Fruit fly (Drosophila melanogaster): ENCODE measurements around the gene CG4199.
A peak's percentile ranks its signal among the peaks of the same experiment; 100 is the strongest.

Gene CG4199

DNA sequence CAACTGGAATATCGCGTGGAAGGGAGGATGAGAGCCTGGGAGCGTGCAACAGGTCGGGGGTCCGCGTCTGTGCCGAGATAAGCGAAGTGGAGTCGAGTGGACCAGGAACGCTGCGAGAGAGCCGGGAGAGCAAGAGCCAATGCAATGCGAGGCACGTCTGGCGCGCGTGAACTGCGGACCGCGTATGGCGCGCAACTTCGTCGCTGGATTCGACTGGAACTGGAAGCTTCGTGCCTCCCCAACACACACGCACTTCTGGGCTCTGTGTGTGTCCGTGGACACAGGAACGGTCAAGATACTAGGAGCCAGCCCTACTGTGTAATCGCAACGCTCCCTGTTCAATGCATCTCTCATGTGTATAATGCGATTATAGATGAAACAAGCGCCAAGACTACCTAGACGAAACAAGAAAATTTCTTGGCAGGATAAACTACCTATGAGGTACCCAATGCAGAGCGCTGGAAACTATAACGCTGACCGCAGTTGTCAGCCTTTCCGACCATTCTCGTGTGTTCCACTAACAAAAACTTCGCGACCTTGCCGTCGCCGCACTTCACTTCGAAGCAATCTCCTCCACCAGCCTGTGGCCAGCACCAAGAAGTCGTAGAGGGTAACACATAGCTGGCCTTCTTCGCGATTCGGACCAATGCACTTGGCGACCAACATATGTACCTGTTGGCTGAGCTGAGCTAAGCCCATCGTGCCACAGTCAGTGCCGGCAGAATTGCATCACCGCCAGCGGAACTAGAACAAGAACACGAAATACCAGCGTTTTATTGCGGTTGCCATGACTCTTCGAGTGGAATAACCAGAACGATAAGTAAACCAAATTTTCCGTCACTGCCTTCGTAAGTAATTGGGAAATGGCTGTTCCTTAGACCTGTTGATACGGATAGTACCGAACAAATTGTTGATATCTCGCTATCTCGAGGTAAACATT is 1.1 kb downstream of the CG4199 start, which contains the start of gene Rtca (continued):
- TF ChIP-seq BEAF-32 (GFP tag; optimal IDR thresholded peaks at IDR 0.05): no peak
- peak; percentile 51 for TF ChIP-seq jumu (GFP tag; optimal IDR thresholded peaks at IDR 0.05)
- TF ChIP-seq az2 (GFP tag; optimal IDR thresholded peaks at IDR 0.05): peak; percentile 38
- no peak for TF ChIP-seq Awh (GFP tag; IDR thresholded peaks at IDR 0.05)
- TF ChIP-seq CG15696 (tag; optimal IDR thresholded peaks at IDR 0.05): no peak
- peak; percentile 4 for TF ChIP-seq CG15601 (tag; optimal IDR thresholded peaks at IDR 0.05)
- no peak for TF ChIP-seq vnd (GFP tag; IDR thresholded peaks at IDR 0.05; ENCODE audit: partially characterized antibody)
- peak; percentile 48 for TF ChIP-seq Asciz (GFP tag; optimal IDR thresholded peaks at IDR 0.05)
- TF ChIP-seq D19A (tag; optimal IDR thresholded peaks at IDR 0.05): peak; percentile 57
- peak; percentile 13 for TF ChIP-seq HLHmδ (GFP tag; optimal IDR thresholded peaks at IDR 0.05)
- TF ChIP-seq onecut (GFP tag; IDR thresholded peaks at IDR 0.05): peak; percentile 52
- no peak for TF ChIP-seq CG2202 (tag; optimal IDR thresholded peaks at IDR 0.05)
- TF ChIP-seq CG6854 (GFP tag; optimal IDR thresholded peaks at IDR 0.05): peak; percentile 68
- TF ChIP-seq slp2 (GFP tag; optimal IDR thresholded peaks at IDR 0.05): no peak
- no peak for TF ChIP-seq gce (GFP tag; IDR thresholded peaks at IDR 0.05)
- peak; percentile 68 for TF ChIP-seq CG1603 (tag; optimal IDR thresholded peaks at IDR 0.05)
- TF ChIP-seq peb (GFP tag; IDR thresholded peaks at IDR 0.05): no peak
- no peak for TF ChIP-seq corto (GFP tag; optimal IDR thresholded peaks at IDR 0.05)
- peak; percentile 39 for TF ChIP-seq ewg (GFP tag; optimal IDR thresholded peaks at IDR 0.05)
- no peak for TF ChIP-seq sna (GFP tag; IDR thresholded peaks at IDR 0.05; ENCODE audit: partially characterized antibody)
- TF ChIP-seq tll (GFP tag; optimal IDR thresholded peaks at IDR 0.05): peak in 1 of 2 experiments; percentile 17
- peak; percentile 77 for TF ChIP-seq caup (GFP tag; optimal IDR thresholded peaks at IDR 0.05; ENCODE audit: severe bottlenecking)
- no peak for TF ChIP-seq CG31388 (GFP tag; optimal IDR thresholded peaks at IDR 0.05)
- TF ChIP-seq CG18764 (GFP tag; optimal IDR thresholded peaks at IDR 0.05): peak; percentile 23
- peak; percentile 60 for TF ChIP-seq Hr3 (GFP tag; optimal IDR thresholded peaks at IDR 0.05)
- TF ChIP-seq dati (GFP tag; IDR thresholded peaks at IDR 0.05): no peak
- TF ChIP-seq CG8765 (GFP tag; IDR thresholded peaks at IDR 0.05): no peak
- TF ChIP-seq CG9797 (GFP tag; optimal IDR thresholded peaks at IDR 0.05): no peak
- no peak for TF ChIP-seq usp (GFP tag; optimal IDR thresholded peaks at IDR 0.05)
- no peak for TF ChIP-seq dan (GFP tag; IDR thresholded peaks at IDR 0.05)
- peak; percentile 55 for TF ChIP-seq shn (GFP tag; optimal IDR thresholded peaks at IDR 0.05)
- TF ChIP-seq Ptx1 (GFP tag; IDR thresholded peaks at IDR 0.05): peak; percentile 81
- no peak for TF ChIP-seq Elba2 (GFP tag; optimal IDR thresholded peaks at IDR 0.05)
- TF ChIP-seq CG1792 (GFP tag; optimal IDR thresholded peaks at IDR 0.05): peak; percentile 13
- TF ChIP-seq Ets65A (GFP tag): peak; percentile 82
- TF ChIP-seq CG10366 (GFP tag; IDR thresholded peaks at IDR 0.05): peak; percentile 64
- peak; percentile 66 to 74 for TF ChIP-seq dpn (GFP tag; optimal IDR thresholded peaks at IDR 0.05)
- TF ChIP-seq org-1 (GFP tag; optimal IDR thresholded peaks at IDR 0.05): peak; percentile 76
- no peak for TF ChIP-seq bowl (GFP tag; IDR thresholded peaks at IDR 0.05)
- TF ChIP-seq lilli (GFP tag; optimal IDR thresholded peaks at IDR 0.05): peak; percentile 72
- peak; percentile 71 for TF ChIP-seq CG6689 (GFP tag; IDR thresholded peaks at IDR 0.05)
- 0 out of 2 replicates have a peak, but pooled peaks have one; percentile 15 for TF ChIP-seq Poxn (GFP tag; IDR thresholded peaks at IDR 0.05)
- peak; percentile 16 for TF ChIP-seq CG31365 (tag; optimal IDR thresholded peaks at IDR 0.05)
- TF ChIP-seq CG10267 (tag; optimal IDR thresholded peaks at IDR 0.05): peak; percentile 44
- TF ChIP-seq Mes4 (GFP tag; optimal IDR thresholded peaks at IDR 0.05): peak; percentile 45
- no peak for TF ChIP-seq CG4707 (GFP tag; optimal IDR thresholded peaks at IDR 0.05)
- peak; percentile 48; the same call in 1 of the 2 replicates for TF ChIP-seq CG31224 (GFP tag; IDR thresholded peaks at IDR 0.05)
- TF ChIP-seq insv (GFP tag; optimal IDR thresholded peaks at IDR 0.05): no peak
- TF ChIP-seq Side (GFP tag; optimal IDR thresholded peaks at IDR 0.05): peak; percentile 72

All from whole organism, embryonic.